Worm (Caenorhabditis elegans) whole organism, L3 larva: ENCODE results near the gene C25H3.7.

Experiments
- R02D3.7 ChIP-seq: fragments of 150-350 bp; optimal IDR thresholded peaks from 2 replicates; lab custom pipeline; 2014; ENCODE audit warnings: missing biosample characterization, missing genetic modification characterization
- ZK546.5 ChIP-seq: sonication (generic microtip); optimal IDR thresholded peaks from 2 replicates; lab custom pipeline; 2017; ENCODE audit warnings: missing biosample characterization, missing genetic modification characterization
- aly-2 ChIP-seq: fragments of 150-350 bp; optimal IDR thresholded peaks from 2 replicates; lab custom pipeline; 2014; ENCODE audit warnings: missing biosample characterization, missing genetic modification characterization
- ama-1 ChIP-seq: fragments of 150-350 bp; optimal IDR thresholded peaks from 2 replicates; lab custom pipeline; 2018
- ceh-9 ChIP-seq: sonication (generic microtip); optimal IDR thresholded peaks from 2 replicates; lab custom pipeline; 2018; ENCODE audit warnings: missing biosample characterization, missing genetic modification characterization
- egl-27 ChIP-seq: sonication (generic microtip); optimal IDR thresholded peaks from 4 replicates; lab custom pipeline; 2017; ENCODE audit warnings: missing biosample characterization, missing genetic modification reagents, missing genetic modification characterization
- egl-5 ChIP-seq: fragments of 150-350 bp; optimal IDR thresholded peaks from 2 replicates; lab custom pipeline; 2017; ENCODE audit warnings: missing biosample characterization, missing genetic modification reagents, missing genetic modification characterization, inconsistent platforms
- elt-1 ChIP-seq: fragments of 150-350 bp; optimal IDR thresholded peaks from 2 replicates; lab custom pipeline; 2014; ENCODE audit warnings: missing biosample characterization, missing genetic modification characterization
- elt-2 ChIP-seq: sonication (generic microtip); optimal IDR thresholded peaks from 2 replicates; lab custom pipeline; 2016; ENCODE audit warnings: missing genetic modification reagents, mild to moderate bottlenecking, missing genetic modification characterization, missing compliant biosample characterization
- elt-3 ChIP-seq, 3 experiments: fragments of 150-350 bp in 1 of 3; sonication (generic microtip) in 2 of 3; optimal IDR thresholded peaks; 2 replicates in 2 of 3; 4 replicates in 1 of 3; lab custom pipeline; 2014 to 2017; ENCODE audit warnings: missing biosample characterization in 3 of 3, missing genetic modification characterization in 3 of 3
- eor-1 ChIP-seq, 2 experiments: fragments of 150-350 bp; optimal IDR thresholded peaks; 2 replicates each; lab custom pipeline; 2014 to 2018; ENCODE audit warnings: missing biosample characterization in 2 of 2, missing genetic modification characterization in 2 of 2
- fkh-10 ChIP-seq: sonication (generic microtip); optimal IDR thresholded peaks from 2 replicates; lab custom pipeline; 2017; ENCODE audit warnings: missing biosample characterization, missing genetic modification reagents, missing genetic modification characterization
- fos-1 ChIP-seq: fragments of 150-350 bp; optimal IDR thresholded peaks from 2 replicates; lab custom pipeline; 2014; ENCODE audit warnings: missing biosample characterization, missing genetic modification characterization
- hmg-11 ChIP-seq: sonication (generic microtip); optimal IDR thresholded peaks from 2 replicates; lab custom pipeline; 2016; ENCODE audit warnings: missing genetic modification characterization, missing compliant biosample characterization
- jun-1 ChIP-seq: fragments of 150-350 bp; optimal IDR thresholded peaks from 2 replicates; lab custom pipeline; 2014; ENCODE audit warnings: missing biosample characterization, missing genetic modification reagents, missing genetic modification characterization
- lin-15B ChIP-seq: fragments of 150-350 bp; optimal IDR thresholded peaks from 2 replicates; lab custom pipeline; 2014; ENCODE audit warnings: missing biosample characterization, missing genetic modification characterization
- lin-39 ChIP-seq: fragments of 150-350 bp; optimal IDR thresholded peaks from 2 replicates; lab custom pipeline; 2018; ENCODE audit warnings: missing biosample characterization, missing genetic modification reagents, missing genetic modification characterization
- lsy-12 ChIP-seq: sonication (generic microtip); optimal IDR thresholded peaks from 2 replicates; lab custom pipeline; 2016; ENCODE audit warnings: mild to moderate bottlenecking, missing genetic modification characterization, missing compliant biosample characterization
- mdl-1 ChIP-seq: fragments of 150-350 bp; optimal IDR thresholded peaks from 2 replicates; lab custom pipeline; 2014; ENCODE audit warnings: missing biosample characterization, missing genetic modification characterization
- mml-1 ChIP-seq: fragments of 150-350 bp; sonication (generic microtip); optimal IDR thresholded peaks from 3 replicates; lab custom pipeline; 2014; ENCODE audit warnings: missing biosample characterization, missing genetic modification characterization
- nfya-1 ChIP-seq: sonication (generic microtip); optimal IDR thresholded peaks from 2 replicates; lab custom pipeline; 2017; ENCODE audit warnings: missing genetic modification characterization, mild to moderate bottlenecking, missing compliant biosample characterization, antibody characterized with exemption, moderate library complexity; ENCODE audit not compliant: insufficient read depth
- nhr-12 ChIP-seq: fragments of 150-350 bp; optimal IDR thresholded peaks from 2 replicates; lab custom pipeline; 2014; ENCODE audit warnings: missing biosample characterization, missing genetic modification characterization
- nhr-23 ChIP-seq: fragments of 150-350 bp; optimal IDR thresholded peaks from 2 replicates; lab custom pipeline; 2014; ENCODE audit warnings: missing biosample characterization, missing genetic modification reagents, missing genetic modification characterization
- nhr-237 ChIP-seq: fragments of 150-350 bp; optimal IDR thresholded peaks from 2 replicates; lab custom pipeline; 2014; ENCODE audit warnings: missing biosample characterization, missing genetic modification characterization
- nhr-25 ChIP-seq: sonication (generic microtip); optimal IDR thresholded peaks from 2 replicates; lab custom pipeline; 2017; ENCODE audit warnings: missing biosample characterization, missing genetic modification characterization
- nhr-28 ChIP-seq: fragments of 150-350 bp; optimal IDR thresholded peaks from 2 replicates; lab custom pipeline; 2014; ENCODE audit warnings: missing biosample characterization, missing genetic modification characterization
- nhr-43 ChIP-seq: sonication (generic microtip); optimal IDR thresholded peaks from 2 replicates; lab custom pipeline; 2016; ENCODE audit warnings: mild to moderate bottlenecking, missing genetic modification characterization, missing compliant biosample characterization; ENCODE audit not compliant: poor library complexity, severe bottlenecking
- nhr-67 ChIP-seq: fragments of 150-350 bp; optimal IDR thresholded peaks from 2 replicates; lab custom pipeline; 2014; ENCODE audit warnings: missing biosample characterization, missing genetic modification characterization
- nhr-77 ChIP-seq: fragments of 150-350 bp; optimal IDR thresholded peaks from 2 replicates; lab custom pipeline; 2014; ENCODE audit warnings: missing biosample characterization, missing genetic modification characterization
- pha-4 ChIP-seq: fragments of 150-350 bp; optimal IDR thresholded peaks from 2 replicates; lab custom pipeline; 2014; ENCODE audit warnings: missing biosample characterization, missing genetic modification reagents, missing genetic modification characterization
- pqm-1 ChIP-seq: fragments of 150-350 bp; optimal IDR thresholded peaks from 2 replicates; lab custom pipeline; 2017; ENCODE audit warnings: missing biosample characterization, missing genetic modification characterization, inconsistent platforms
- sea-2 ChIP-seq: fragments of 150-350 bp; sonication (generic microtip); optimal IDR thresholded peaks from 4 replicates; lab custom pipeline; 2014; ENCODE audit warnings: missing biosample characterization, missing genetic modification reagents, missing genetic modification characterization
- skn-1 ChIP-seq: fragments of 150-350 bp; optimal IDR thresholded peaks from 2 replicates; lab custom pipeline; 2014; ENCODE audit warnings: missing biosample characterization, missing genetic modification characterization
- snpc-4 ChIP-seq: fragments of 150-350 bp; optimal IDR thresholded peaks from 2 replicates; lab custom pipeline; 2014; ENCODE audit warnings: missing biosample characterization, missing genetic modification characterization
- unc-39 ChIP-seq: sonication (generic microtip); optimal IDR thresholded peaks from 4 replicates; lab custom pipeline; 2017; ENCODE audit warnings: missing biosample characterization, missing genetic modification characterization
- unc-62 ChIP-seq: fragments of 150-350 bp; sonication (generic microtip); optimal IDR thresholded peaks from 4 replicates; lab custom pipeline; 2014; ENCODE audit warnings: missing biosample characterization, missing genetic modification reagents, missing genetic modification characterization
- zag-1 ChIP-seq: fragments of 150-350 bp; optimal IDR thresholded peaks from 2 replicates; lab custom pipeline; 2014; ENCODE audit warnings: missing biosample characterization, missing genetic modification characterization
- ztf-11 ChIP-seq: fragments of 150-350 bp; optimal IDR thresholded peaks from 2 replicates; lab custom pipeline; 2014; ENCODE audit warnings: missing biosample characterization, missing genetic modification characterization
- ztf-4 ChIP-seq: fragments of 150-350 bp; optimal IDR thresholded peaks from 2 replicates; lab custom pipeline; 2014; ENCODE audit warnings: missing biosample characterization, missing genetic modification characterization

C25H3.7 gene

ce11 chrII:5712126-5712525, 43.4 kb upstream of the C25H3.7 start:
- TF ChIP-seq pqm-1 (tag; lab: Kevin White, UChicago) = no peak
- TF ChIP-seq unc-62 = no peak
- TF ChIP-seq elt-2 (tag; lab: Kevin White, UChicago) = peak; percentile 22
- no peak for TF ChIP-seq hmg-11 (tag; lab: Kevin White, UChicago)
- no peak for TF ChIP-seq nhr-25 (tag; lab: Kevin White, UChicago)
- no peak for TF ChIP-seq nhr-77 (tag; lab: Kevin White, UChicago)
- TF ChIP-seq ama-1 (lab: Kevin White, UChicago) = peak; percentile 33
- peak; percentile 44 for TF ChIP-seq ztf-4 (tag; lab: Kevin White, UChicago)

ce11 chrII:5710835-5711234, 42.1 kb upstream of the C25H3.7 start:
- TF ChIP-seq eor-1 (tag; optimal IDR thresholded peaks at IDR 0.05; lab: Kevin White, UChicago) (no peak), nhr-43 (tag; lab: Kevin White, UChicago) (no peak)

ce11 chrII:5708154-5708553, 39.4 kb upstream of the C25H3.7 start:
- no peak for TF ChIP-seq hmg-11 (tag; lab: Kevin White, UChicago)
- peak; percentile 95 for TF ChIP-seq fkh-10
- TF ChIP-seq nfya-1 = peak; percentile 18

- TF ChIP-seq egl-5 (tag; lab: Kevin White, UChicago) (peak; percentile 6), pha-4 (peak; percentile 25), nfya-1 (peak; percentile 41), aly-2 (tag; lab: Kevin White, UChicago) (no peak)
Measured at ce11 chrII:5707532-5707931, 38.8 kb upstream of the C25H3.7 start, which contains the start of gene osta-2. Gene osta-2 (plus strand): TSS chrII:5707691.

- TF ChIP-seq mml-1 (no peak), egl-5 (tag; lab: Kevin White, UChicago) (peak; percentile 6)
Measured at ce11 chrII:5704479-5704878, 35.7 kb upstream of the C25H3.7 start.

ce11 chrII:5702611-5703192, 34.0 kb upstream of the C25H3.7 start:
- TF ChIP-seq nhr-23 (peak; percentile 13), hmg-11 (tag; lab: Kevin White, UChicago) (peak; percentile 30), egl-5 (tag; lab: Kevin White, UChicago) (peak; percentile 91), nhr-67 (tag; lab: Kevin White, UChicago) (no peak), snpc-4 (tag; lab: Kevin White, UChicago) (peak; percentile 11), nhr-25 (tag; lab: Kevin White, UChicago) (peak; percentile 62)

- TF ChIP-seq nfya-1 (peak; percentile 78), snpc-4 (tag; lab: Kevin White, UChicago) (peak; percentile 99), nhr-25 (tag; lab: Kevin White, UChicago) (peak; percentile 59), jun-1 (tag; lab: Kevin White, UChicago) (no peak), pha-4 (peak; percentile 42), unc-62 (no peak), zag-1 (tag; lab: Kevin White, UChicago) (no peak), fos-1 (tag; lab: Kevin White, UChicago) (no peak), elt-1 (no peak), nhr-237 (no peak), lin-39 (tag; lab: Kevin White, UChicago) (peak; percentile 10), R02D3.7 (peak; percentile 50), lsy-12 (tag; lab: Kevin White, UChicago) (peak; percentile 0), nhr-28 (tag; lab: Kevin White, UChicago) (no peak), nhr-12 (tag; lab: Kevin White, UChicago) (no peak), skn-1 (tag; lab: Kevin White, UChicago) (peak; percentile 26), ZK546.5 (tag; lab: Kevin White, UChicago) (no peak), elt-2 (tag; lab: Kevin White, UChicago) (peak; percentile 71), ztf-4 (tag; lab: Kevin White, UChicago) (no peak), elt-3 (tag; optimal IDR thresholded peaks at IDR 0.05; lab: Kevin White, UChicago) (no peak), fkh-10 (no peak), nhr-67 (tag; lab: Kevin White, UChicago) (no peak), ceh-9 (tag; lab: Kevin White, UChicago) (no peak), egl-27 (tag; lab: Kevin White, UChicago) (no peak), ama-1 (lab: Kevin White, UChicago) (peak; percentile 96), ztf-11 (tag; lab: Kevin White, UChicago) (no peak), sea-2 (GFP tag; lab: Kevin White, UChicago) (no peak), eor-1 (tag; optimal IDR thresholded peaks at IDR 0.05; lab: Kevin White, UChicago) (no peak), lin-15B (peak; percentile 29), mdl-1 (tag; lab: Kevin White, UChicago) (no peak), nhr-43 (tag; lab: Kevin White, UChicago) (peak; percentile 68), unc-39 (tag; lab: Kevin White, UChicago) (no peak)
Measured at ce11 chrII:5701485-5701884, 32.8 kb upstream of the C25H3.7 start.
